Worm (Caenorhabditis elegans) whole organism, midembryonic: ENCODE measurements around the gene W05E10.1.

Experiments used
- T22C8.4 ChIP-seq: fragments of 200-800 bp; sonication (Bioruptor generic); IDR thresholded peaks from 2 replicates; pipeline ENCODE4 v1.3.6; 2022; ENCODE audit warnings: missing genetic modification characterization, missing compliant biosample characterization
- cog-1 ChIP-seq: sonication (generic microtip); optimal IDR thresholded peaks from 2 replicates; lab custom pipeline; 2016; ENCODE audit warnings: missing genetic modification characterization, missing compliant biosample characterization
- flt-1 ChIP-seq: fragments of 200-800 bp; sonication (Bioruptor generic); IDR thresholded peaks from 2 replicates; pipeline ENCODE4 v1.3.6; 2022; ENCODE audit warnings: missing genetic modification characterization, missing compliant biosample characterization
- klf-2 ChIP-seq: fragments of 200-800 bp; sonication (Bioruptor generic); conservative IDR thresholded peaks from 2 replicates; pipeline ENCODE4 v1.3.6; 2022; ENCODE audit warnings: missing genetic modification reagents, missing genetic modification characterization, missing compliant biosample characterization
- ref-1 ChIP-seq: fragments of 200-800 bp; sonication (Bioruptor generic); conservative IDR thresholded peaks from 2 replicates; pipeline ENCODE4 v1.3.6; 2022; ENCODE audit warnings: missing genetic modification reagents, missing genetic modification characterization, missing compliant biosample characterization
- tab-1 ChIP-seq: fragments of 200-800 bp; sonication (Bioruptor generic); IDR thresholded peaks from 2 replicates; pipeline ENCODE4 v1.3.6; 2022; ENCODE audit warnings: missing genetic modification characterization, missing compliant biosample characterization
- ztf-23 ChIP-seq: fragments of 200-800 bp; sonication (Bioruptor generic); IDR thresholded peaks from 2 replicates; pipeline ENCODE4 v1.3.6; 2022; ENCODE audit warnings: missing genetic modification reagents, missing genetic modification characterization, missing compliant biosample characterization
- ztf-29 ChIP-seq: fragments of 200-800 bp; sonication (Bioruptor generic); IDR thresholded peaks from 2 replicates; pipeline ENCODE4 v1.3.6; 2022; ENCODE audit warnings: missing genetic modification reagents, missing genetic modification characterization, missing compliant biosample characterization

ce11 chrV:11660566-11660965 lies 30.9 kb downstream of the W05E10.1 start:
- TF ChIP-seq ztf-23 (GFP tag; lab: Robert Waterston, UW): no peak
- no peak for TF ChIP-seq ztf-29 (GFP tag; lab: Robert Waterston, UW)
- no peak for TF ChIP-seq ref-1 (GFP tag; lab: Robert Waterston, UW)
- TF ChIP-seq klf-2 (GFP tag; lab: Robert Waterston, UW): no peak
- no peak for TF ChIP-seq flt-1 (GFP tag; lab: Robert Waterston, UW)
- no peak for TF ChIP-seq cog-1 (tag; lab: Kevin White, UChicago)
- no peak for TF ChIP-seq T22C8.4 (GFP tag; lab: Robert Waterston, UW)
- no peak for TF ChIP-seq tab-1 (GFP tag; lab: Robert Waterston, UW)
